Fruit fly (Drosophila melanogaster) whole organism, wandering third instar larva: ENCODE data around the gene Drsl3.

Experiments used
- Dfd ChIP-seq: fragments of >200 bp; optimal IDR thresholded peaks from 2 replicates; lab custom pipeline; 2017; ENCODE audit warnings: missing biosample characterization, missing genetic modification characterization
- dl ChIP-seq, 2 experiments: fragments of 175-275, 200-275 bp in 1 of 2; fragments of 200-275 bp in 1 of 2; sonication (Bioruptor generic); optimal IDR thresholded peaks; lab custom pipeline; 2018; ENCODE audit warnings: mild to moderate bottlenecking in 2 of 2, missing biosample characterization in 2 of 2, missing genetic modification characterization in 2 of 2, moderate library complexity in 2 of 2; ENCODE audit not compliant: partially characterized antibody in 2 of 2, insufficient read depth in 1 of 2
- ey ChIP-seq: fragments of 200-800 bp; sonication (Bioruptor generic); optimal IDR thresholded peaks from 2 replicates; lab custom pipeline; 2016; ENCODE audit warnings: missing biosample characterization, missing genetic modification characterization
- fru ChIP-seq: fragments of 200-800 bp; sonication (Bioruptor generic); optimal IDR thresholded peaks from 3 replicates; lab custom pipeline; 2016; ENCODE audit warnings: missing biosample characterization, mild to moderate bottlenecking, missing genetic modification characterization
- h ChIP-seq: fragments of 200-800 bp; sonication (Bioruptor generic); optimal IDR thresholded peaks from 3 replicates; lab custom pipeline; 2016; ENCODE audit warnings: missing biosample characterization, mild to moderate bottlenecking, missing genetic modification characterization
- pan ChIP-seq: fragments of >200 bp; optimal IDR thresholded peaks from 2 replicates; lab custom pipeline; 2017
- psq ChIP-seq: fragments of 200-800 bp; sonication (Bioruptor generic); optimal IDR thresholded peaks from 3 replicates; lab custom pipeline; 2017; ENCODE audit warnings: missing biosample characterization, mild to moderate bottlenecking, missing genetic modification characterization, moderate library complexity

- TF ChIP-seq Dfd (no peak), dl (GFP tag; optimal IDR thresholded peaks at IDR 0.05; lab: Kevin White, UChicago; ENCODE audit: insufficient read depth in 1 of 2, partially characterized antibody in 2 of 2) (no peak), ey (no peak), fru (no peak), pan (lab: Kevin White, UChicago) (no peak), h (no peak), psq (no peak)
These were observed 34.9 kb upstream of the Drsl3 start, which contains the start of gene CG12017 for dm6 chr3L:3279930-3280329.
